Fruit fly (Drosophila melanogaster): ENCODE results near the gene IFT57.

IFT57 gene

DNA sequence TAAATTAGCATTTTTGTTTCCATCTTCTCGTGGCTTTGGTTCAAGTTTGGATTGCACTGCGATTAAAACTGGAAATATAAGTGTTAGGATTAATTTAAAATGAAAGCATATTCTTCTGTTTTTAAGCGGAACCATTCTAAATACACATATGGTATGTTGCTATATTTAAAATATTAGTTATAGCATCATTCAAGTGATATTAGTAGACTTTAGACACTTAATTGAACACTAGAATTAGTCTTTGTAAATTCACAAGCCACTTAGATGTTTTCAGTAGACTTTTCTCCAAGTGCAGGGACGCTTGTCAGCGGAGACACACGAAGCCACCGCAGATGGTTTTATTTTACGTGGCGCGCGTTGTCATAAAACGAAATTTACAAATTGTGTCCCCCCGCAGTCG, 39.3 kb downstream of the IFT57 start (continued):
- TF ChIP-seq knrl (GFP tag; IDR thresholded peaks at IDR 0.05; ENCODE audit: partially characterized antibody) (no peak), CG31365 (tag; optimal IDR thresholded peaks at IDR 0.05) (no peak), Ets65A (GFP tag) (no peak), CG14014 (GFP tag; IDR thresholded peaks at IDR 0.05) (0 out of 2 replicates have a peak, but pooled peaks have one; percentile 44), Nf-YC (tag; optimal IDR thresholded peaks at IDR 0.05) (no peak), Dbx (GFP tag; IDR thresholded peaks at IDR 0.05) (no peak), caup (GFP tag; optimal IDR thresholded peaks at IDR 0.05; ENCODE audit: severe bottlenecking) (no peak), dan (GFP tag; IDR thresholded peaks at IDR 0.05) (no peak), CG15011 (GFP tag; optimal IDR thresholded peaks at IDR 0.05) (no peak), dmrt11E (tag; optimal IDR thresholded peaks at IDR 0.05) (peak; percentile 15), fd96Cb (tag; optimal IDR thresholded peaks at IDR 0.05) (peak; percentile 57), fru (optimal IDR thresholded peaks at IDR 0.05) (no peak), CG34376 (GFP tag; optimal IDR thresholded peaks at IDR 0.05) (no peak), CG17361 (GFP tag; IDR thresholded peaks at IDR 0.05) (no peak), gem (tag; optimal IDR thresholded peaks at IDR 0.05) (peak; percentile 71), CG11723 (GFP tag; optimal IDR thresholded peaks at IDR 0.05) (no peak), Dfd (GFP tag; optimal IDR thresholded peaks at IDR 0.05) (no peak), nom (GFP tag; optimal IDR thresholded peaks at IDR 0.05) (no peak), CG14965 (GFP tag; optimal IDR thresholded peaks at IDR 0.05; ENCODE audit: borderline replicate concordance) (no peak), B-H2 (GFP tag; optimal IDR thresholded peaks at IDR 0.05) (no peak), MTF-1 (GFP tag; optimal IDR thresholded peaks at IDR 0.05; ENCODE audit: borderline replicate concordance) (no peak), CG30020 (tag; optimal IDR thresholded peaks at IDR 0.05) (no peak), CG3995 (GFP tag; optimal IDR thresholded peaks at IDR 0.05) (no peak), oc (tag; optimal IDR thresholded peaks at IDR 0.05) (no peak), CG13296 (GFP tag; optimal IDR thresholded peaks at IDR 0.05) (no peak), danr (GFP tag; IDR thresholded peaks at IDR 0.05) (no peak), Atf-2 (GFP tag; optimal IDR thresholded peaks at IDR 0.05) (no peak), nau (GFP tag; optimal IDR thresholded peaks at IDR 0.05) (no peak), ro (GFP tag; IDR thresholded peaks at IDR 0.05) (no peak), Atf3 (GFP tag; optimal IDR thresholded peaks at IDR 0.05) (no peak), CG1233 (GFP tag; optimal IDR thresholded peaks at IDR 0.05) (no peak), CG7271 (tag; optimal IDR thresholded peaks at IDR 0.05) (no peak), D (optimal IDR thresholded peaks at IDR 0.05) (no peak), D (GFP tag; optimal IDR thresholded peaks at IDR 0.05) (peak; percentile 30), CG8924 (tag; optimal IDR thresholded peaks at IDR 0.05) (peak; percentile 44), stc (GFP tag; IDR thresholded peaks at IDR 0.05) (0 out of 2 replicates have a peak, but pooled peaks have one; percentile 18), CG42726 (GFP tag; IDR thresholded peaks at IDR 0.05; ENCODE audit: partially characterized antibody) (no peak), CG32772 (GFP tag; IDR thresholded peaks at IDR 0.05) (no peak), wdn (GFP tag; IDR thresholded peaks at IDR 0.05) (no peak), MBD-R2 (GFP tag; IDR thresholded peaks at IDR 0.05) (no peak), Sry-δ (GFP tag; optimal IDR thresholded peaks at IDR 0.05) (no peak), CG10274 (GFP tag; optimal IDR thresholded peaks at IDR 0.05) (no peak), CG2199 (GFP tag; IDR thresholded peaks at IDR 0.05) (no peak), CG8359 (GFP tag; optimal IDR thresholded peaks at IDR 0.05; ENCODE audit: borderline replicate concordance) (no peak), CG10462 (GFP tag; optimal IDR thresholded peaks at IDR 0.05) (no peak), GATAe (GFP tag; conservative IDR thresholded peaks at IDR 0.05) (no peak), CG3407 (GFP tag; optimal IDR thresholded peaks at IDR 0.05) (no peak), CG9215 (GFP tag; IDR thresholded peaks at IDR 0.05) (no peak), lilli (GFP tag; optimal IDR thresholded peaks at IDR 0.05) (no peak), Lhr (GFP tag; optimal IDR thresholded peaks at IDR 0.05) (no peak), CG34224 (GFP tag; IDR thresholded peaks at IDR 0.05; ENCODE audit: partially characterized antibody) (no peak), tx (GFP tag; optimal IDR thresholded peaks at IDR 0.05) (no peak)
